Worm (Caenorhabditis elegans): ENCODE results near the gene K07C11.8.

DNA sequence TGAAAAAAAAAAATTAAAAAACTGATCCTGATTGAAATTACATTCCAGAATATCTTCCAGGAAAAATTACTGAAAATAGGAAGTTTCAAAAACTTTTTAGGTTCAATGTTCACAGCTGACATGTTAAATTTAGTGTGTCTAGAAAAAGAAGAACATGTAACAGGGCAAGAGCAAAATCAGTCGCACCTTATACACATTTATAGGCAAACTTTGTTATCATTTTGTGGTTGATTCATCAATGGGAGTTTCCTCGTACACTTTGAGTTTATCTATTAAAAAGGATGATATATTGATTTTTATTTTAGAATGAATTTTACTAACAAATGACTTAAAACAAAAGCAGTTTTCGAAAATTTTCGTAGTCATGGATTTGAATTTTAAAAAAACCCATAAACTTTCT is 25.5 kb upstream of the K07C11.8 start:
- TF ChIP-seq ztf-11 (tag; optimal IDR thresholded peaks at IDR 0.05) (no peak), lsy-2 (tag; optimal IDR thresholded peaks at IDR 0.05) (no peak), blmp-1 (tag; optimal IDR thresholded peaks at IDR 0.05) (no peak), nhr-77 (tag; optimal IDR thresholded peaks at IDR 0.05) (no peak), ceh-8 (GFP tag; optimal IDR thresholded peaks at IDR 0.05) (no peak), lin-13 (GFP tag; optimal IDR thresholded peaks at IDR 0.05) (no peak)
